Worm (Caenorhabditis elegans) whole organism, L2 larva: ENCODE data around the gene Y6G8.6.

ENCODE experiments used
- C34F6.9 ChIP-seq: fragments of 150-350 bp; optimal IDR thresholded peaks from 2 replicates; lab custom pipeline; 2014; ENCODE audit warnings: missing biosample characterization, missing genetic modification characterization
- F13H6.1 ChIP-seq: sonication (generic microtip); optimal IDR thresholded peaks from 2 replicates; lab custom pipeline; 2016; ENCODE audit warnings: missing genetic modification characterization, missing compliant biosample characterization
- R02D3.7 ChIP-seq: fragments of 150-350 bp; optimal IDR thresholded peaks from 2 replicates; lab custom pipeline; 2014; ENCODE audit warnings: missing biosample characterization, missing genetic modification characterization
- Y55F3AM.14 ChIP-seq: fragments of 200-800 bp; sonication (Bioruptor generic); optimal IDR thresholded peaks from 2 replicates; lab custom pipeline; 2018; ENCODE audit warnings: mild to moderate bottlenecking, missing genetic modification characterization, missing compliant biosample characterization
- ZK546.5 ChIP-seq: sonication (generic microtip); optimal IDR thresholded peaks from 2 replicates; lab custom pipeline; 2017; ENCODE audit warnings: missing biosample characterization, missing genetic modification characterization
- alr-1 ChIP-seq: fragments of 150-350 bp; optimal IDR thresholded peaks from 2 replicates; lab custom pipeline; 2014; ENCODE audit warnings: missing biosample characterization, missing genetic modification characterization
- aly-2 ChIP-seq: fragments of 150-350 bp; optimal IDR thresholded peaks from 2 replicates; lab custom pipeline; 2014; ENCODE audit warnings: missing biosample characterization, missing genetic modification characterization
- ama-1 ChIP-seq: fragments of 150-350 bp; optimal IDR thresholded peaks from 2 replicates; lab custom pipeline; 2018; ENCODE audit warnings: inconsistent platforms
- blmp-1 ChIP-seq: sonication (generic microtip); optimal IDR thresholded peaks from 2 replicates; lab custom pipeline; 2017; ENCODE audit warnings: missing genetic modification characterization, mild to moderate bottlenecking, missing compliant biosample characterization, antibody characterized with exemption, moderate library complexity; ENCODE audit not compliant: insufficient read depth
- ceh-16 ChIP-seq: fragments of 150-350 bp; optimal IDR thresholded peaks from 2 replicates; lab custom pipeline; 2014; ENCODE audit warnings: missing biosample characterization, missing genetic modification characterization
- ceh-82 ChIP-seq: fragments of 150-350 bp; optimal IDR thresholded peaks from 2 replicates; lab custom pipeline; 2014; ENCODE audit warnings: missing biosample characterization, missing genetic modification characterization
- crh-2 ChIP-seq: sonication (generic microtip); optimal IDR thresholded peaks from 2 replicates; lab custom pipeline; 2017; ENCODE audit warnings: missing biosample characterization, missing genetic modification characterization
- dmd-4 ChIP-seq: sonication (generic microtip); optimal IDR thresholded peaks from 2 replicates; lab custom pipeline; 2017; ENCODE audit warnings: missing biosample characterization, missing genetic modification characterization
- egl-27 ChIP-seq: sonication (generic microtip); optimal IDR thresholded peaks from 3 replicates; lab custom pipeline; 2017; ENCODE audit warnings: missing biosample characterization, missing genetic modification reagents, missing genetic modification characterization
- elt-3 ChIP-seq: sonication (generic microtip); optimal IDR thresholded peaks from 2 replicates; lab custom pipeline; 2017; ENCODE audit warnings: missing biosample characterization, missing genetic modification characterization
- fos-1 ChIP-seq: fragments of 150-350 bp; optimal IDR thresholded peaks from 2 replicates; lab custom pipeline; 2014; ENCODE audit warnings: missing biosample characterization, missing genetic modification characterization
- gmeb-1 ChIP-seq: fragments of 150-350 bp; optimal IDR thresholded peaks from 2 replicates; lab custom pipeline; 2014; ENCODE audit warnings: missing biosample characterization, missing genetic modification characterization
- lin-13 ChIP-seq: fragments of 150-350 bp; optimal IDR thresholded peaks from 2 replicates; lab custom pipeline; 2014; ENCODE audit warnings: missing biosample characterization, missing genetic modification reagents, missing genetic modification characterization
- lin-39 ChIP-seq: fragments of 150-350 bp; optimal IDR thresholded peaks from 2 replicates; lab custom pipeline; 2014; ENCODE audit warnings: missing biosample characterization, missing genetic modification reagents, missing genetic modification characterization
- lsy-2 ChIP-seq, 2 experiments: fragments of 150-350 bp in 1 of 2; sonication (generic microtip) in 1 of 2; optimal IDR thresholded peaks; 2 replicates each; lab custom pipeline; 2014 to 2017; ENCODE audit warnings: missing biosample characterization in 2 of 2, missing genetic modification characterization in 2 of 2
- mab-5 ChIP-seq: fragments of 150-350 bp; optimal IDR thresholded peaks from 2 replicates; lab custom pipeline; 2014; ENCODE audit warnings: missing biosample characterization, missing genetic modification characterization
- mbf-1 ChIP-seq: sonication (generic microtip); optimal IDR thresholded peaks from 2 replicates; lab custom pipeline; 2017; ENCODE audit warnings: missing biosample characterization, missing genetic modification characterization
- mdl-1 ChIP-seq, 2 experiments: fragments of 150-350 bp in 1 of 2; sonication (generic microtip) in 1 of 2; optimal IDR thresholded peaks; 2 replicates each; lab custom pipeline; 2017; ENCODE audit warnings: missing biosample characterization in 2 of 2, missing genetic modification characterization in 2 of 2
- nhr-11 ChIP-seq: fragments of 150-350 bp; optimal IDR thresholded peaks from 2 replicates; lab custom pipeline; 2014; ENCODE audit warnings: missing biosample characterization, missing genetic modification characterization
- nhr-12 ChIP-seq: fragments of 150-350 bp; optimal IDR thresholded peaks from 2 replicates; lab custom pipeline; 2014; ENCODE audit warnings: missing biosample characterization, missing genetic modification characterization
- nhr-129 ChIP-seq: fragments of 150-350 bp; optimal IDR thresholded peaks from 2 replicates; lab custom pipeline; 2014; ENCODE audit warnings: missing biosample characterization, missing genetic modification characterization
- nhr-21 ChIP-seq: fragments of 150-350 bp; optimal IDR thresholded peaks from 2 replicates; lab custom pipeline; 2014; ENCODE audit warnings: missing biosample characterization, missing genetic modification characterization
- nhr-23 ChIP-seq: fragments of 150-350 bp; optimal IDR thresholded peaks from 2 replicates; lab custom pipeline; 2014; ENCODE audit warnings: missing biosample characterization, missing genetic modification reagents, missing genetic modification characterization
- nhr-237 ChIP-seq: fragments of 150-350 bp; optimal IDR thresholded peaks from 2 replicates; lab custom pipeline; 2014; ENCODE audit warnings: missing biosample characterization, missing genetic modification characterization
- nhr-25 ChIP-seq: fragments of 150-350 bp; sonication (generic microtip); optimal IDR thresholded peaks from 3 replicates; lab custom pipeline; 2014; ENCODE audit warnings: missing biosample characterization, missing genetic modification characterization
- nhr-77 ChIP-seq: fragments of 150-350 bp; optimal IDR thresholded peaks from 2 replicates; lab custom pipeline; 2014; ENCODE audit warnings: missing biosample characterization, missing genetic modification characterization
- peb-1 ChIP-seq: fragments of 150-350 bp; optimal IDR thresholded peaks from 2 replicates; lab custom pipeline; 2014; ENCODE audit warnings: missing biosample characterization, missing genetic modification characterization
- sem-4 ChIP-seq: fragments of 150-350 bp; optimal IDR thresholded peaks from 2 replicates; lab custom pipeline; 2014; ENCODE audit warnings: missing biosample characterization, missing genetic modification reagents, missing genetic modification characterization
- skn-1 ChIP-seq: sonication (generic microtip); optimal IDR thresholded peaks from 2 replicates; lab custom pipeline; 2017; ENCODE audit warnings: missing biosample characterization, missing genetic modification characterization
- sma-3 ChIP-seq: sonication (generic microtip); optimal IDR thresholded peaks from 2 replicates; lab custom pipeline; 2016; ENCODE audit warnings: missing genetic modification reagents, missing genetic modification characterization, missing compliant biosample characterization
- sma-9 ChIP-seq, 2 experiments: fragments of 150-350 bp in 1 of 2; sonication (generic microtip) in 1 of 2; optimal IDR thresholded peaks; 2 replicates each; lab custom pipeline; 2014 to 2016; ENCODE audit warnings: missing genetic modification characterization in 2 of 2, mild to moderate bottlenecking in 1 of 2, missing biosample characterization in 1 of 2, missing compliant biosample characterization in 1 of 2, missing genetic modification reagents in 1 of 2, moderate library complexity in 1 of 2
- snpc-4 ChIP-seq: fragments of 150-350 bp; optimal IDR thresholded peaks from 2 replicates; lab custom pipeline; 2014; ENCODE audit warnings: missing biosample characterization, missing genetic modification characterization
- unc-39 ChIP-seq: fragments of 150-350 bp; optimal IDR thresholded peaks from 2 replicates; lab custom pipeline; 2014; ENCODE audit warnings: missing biosample characterization, missing genetic modification characterization
- unc-62 ChIP-seq: fragments of 150-350 bp; optimal IDR thresholded peaks from 2 replicates; lab custom pipeline; 2014; ENCODE audit warnings: missing biosample characterization, missing genetic modification reagents, missing genetic modification characterization
- zag-1 ChIP-seq: fragments of 150-350 bp; optimal IDR thresholded peaks from 2 replicates; lab custom pipeline; 2014; ENCODE audit warnings: missing biosample characterization, missing genetic modification characterization
- ztf-1 ChIP-seq: fragments of 200-800 bp; sonication (Bioruptor generic); conservative IDR thresholded peaks from 2 replicates; pipeline ENCODE4 v1.3.6; 2022; ENCODE audit warnings: missing genetic modification characterization, missing compliant biosample characterization
- ztf-11 ChIP-seq: sonication (generic microtip); optimal IDR thresholded peaks from 2 replicates; lab custom pipeline; 2017; ENCODE audit warnings: missing biosample characterization, missing genetic modification characterization
- ztf-4 ChIP-seq: fragments of 150-350 bp; optimal IDR thresholded peaks from 2 replicates; lab custom pipeline; 2014; ENCODE audit warnings: missing biosample characterization, missing genetic modification characterization

Gene Y6G8.6

ce11 chrV:17659228-17659627, 42.5 kb upstream of the Y6G8.6 start, which contains the start of gene fbxa-108:
Gene fbxa-108, minus strand, starts transcription at chrV:17659385.
- no peak for TF ChIP-seq blmp-1 (tag; lab: Kevin White, UChicago)
- no peak for TF ChIP-seq unc-39 (tag; lab: Kevin White, UChicago)
- TF ChIP-seq nhr-25 (tag; lab: Kevin White, UChicago): no peak
- no peak for TF ChIP-seq ztf-1 (GFP tag; lab: Robert Waterston, UW)
- TF ChIP-seq alr-1 (tag; lab: Kevin White, UChicago): no peak
- TF ChIP-seq peb-1 (tag; lab: Kevin White, UChicago): no peak
- TF ChIP-seq egl-27 (tag; lab: Kevin White, UChicago): no peak
- no peak for TF ChIP-seq ZK546.5
- TF ChIP-seq crh-2 (tag; lab: Kevin White, UChicago): peak; percentile 85
- TF ChIP-seq lin-13 (GFP tag; lab: Kevin White, UChicago): no peak
- no peak for TF ChIP-seq nhr-12 (tag; lab: Kevin White, UChicago)
- TF ChIP-seq mab-5 (tag; lab: Kevin White, UChicago): no peak
- TF ChIP-seq nhr-21 (tag; lab: Kevin White, UChicago): no peak
- TF ChIP-seq nhr-11 (tag; lab: Kevin White, UChicago): no peak
- TF ChIP-seq zag-1: no peak
- TF ChIP-seq nhr-77 (tag; lab: Kevin White, UChicago): no peak
- TF ChIP-seq nhr-23: no peak
- no peak for TF ChIP-seq C34F6.9 (tag; lab: Kevin White, UChicago)
- no peak for TF ChIP-seq dmd-4
- TF ChIP-seq Y55F3AM.14: no peak
- TF ChIP-seq lsy-2 (tag; optimal IDR thresholded peaks at IDR 0.05; lab: Kevin White, UChicago): no peak
- peak; percentile 54 for TF ChIP-seq gmeb-1 (tag; lab: Kevin White, UChicago)
- peak; percentile 94 for TF ChIP-seq fos-1 (tag; lab: Kevin White, UChicago)
- TF ChIP-seq sma-9 (GFP tag; optimal IDR thresholded peaks at IDR 0.05; lab: Kevin White, UChicago): peak; percentile 83
- TF ChIP-seq sma-9 (tag; optimal IDR thresholded peaks at IDR 0.05; lab: Kevin White, UChicago): no peak
- no peak for TF ChIP-seq mdl-1 (tag; optimal IDR thresholded peaks at IDR 0.05; lab: Kevin White, UChicago)
- TF ChIP-seq sma-3 (GFP tag; lab: Kevin White, UChicago): peak; percentile 43
- TF ChIP-seq lin-39: no peak
- TF ChIP-seq ceh-16: no peak
- TF ChIP-seq F13H6.1: peak; percentile 48
- TF ChIP-seq nhr-129: no peak
- TF ChIP-seq R02D3.7 (tag; lab: Kevin White, UChicago): no peak
- no peak for TF ChIP-seq ama-1 (lab: Kevin White, UChicago)
- TF ChIP-seq snpc-4: no peak
- no peak for TF ChIP-seq elt-3
- TF ChIP-seq ztf-11 (tag; lab: Kevin White, UChicago): no peak
- no peak for TF ChIP-seq aly-2 (tag; lab: Kevin White, UChicago)
- TF ChIP-seq ztf-4 (tag; lab: Kevin White, UChicago): no peak
- TF ChIP-seq, all 48 proteins: peak for 6

- TF ChIP-seq alr-1 (tag; lab: Kevin White, UChicago) (no peak), ceh-82 (tag; lab: Kevin White, UChicago) (no peak), ama-1 (lab: Kevin White, UChicago) (no peak), nhr-11 (tag; lab: Kevin White, UChicago) (no peak), skn-1 (tag; lab: Kevin White, UChicago) (no peak), nhr-237 (no peak), nhr-23 (no peak), ztf-4 (tag; lab: Kevin White, UChicago) (no peak), blmp-1 (tag; lab: Kevin White, UChicago) (no peak)
- TF ChIP-seq, all 48 proteins: peak for 0
Observed at ce11 chrV:17658824-17659223, 42.1 kb upstream of the Y6G8.6 start.

DNA sequence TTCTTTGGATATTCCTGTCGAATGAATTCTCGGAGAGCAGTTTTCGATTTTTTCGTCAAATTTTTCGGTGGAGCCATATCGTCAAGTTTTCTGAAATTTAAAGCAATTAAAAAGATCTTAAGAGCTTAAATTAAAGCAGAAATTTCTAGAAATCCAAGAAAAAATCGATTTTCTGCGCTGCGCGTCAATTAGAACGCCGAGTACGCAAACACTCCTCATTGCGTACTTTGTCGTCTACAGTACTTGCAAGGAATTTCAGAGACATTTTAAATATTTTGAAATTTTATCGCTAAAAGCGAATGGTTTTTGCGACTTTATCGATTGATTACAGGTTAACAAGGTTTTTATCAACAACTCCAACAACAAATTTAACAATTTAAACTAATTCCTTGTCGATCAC, 38.5 kb upstream of the Y6G8.6 start:
- TF ChIP-seq unc-62 (GFP tag; lab: Kevin White, UChicago) (no peak), elt-3 (no peak), Y55F3AM.14 (no peak), nhr-77 (tag; lab: Kevin White, UChicago) (no peak), peb-1 (tag; lab: Kevin White, UChicago) (no peak), ztf-11 (tag; lab: Kevin White, UChicago) (no peak), ceh-82 (tag; lab: Kevin White, UChicago) (no peak), lin-13 (GFP tag; lab: Kevin White, UChicago) (no peak), mbf-1 (no peak), nhr-11 (tag; lab: Kevin White, UChicago) (no peak), sem-4 (tag; lab: Kevin White, UChicago) (no peak), nhr-23 (no peak), zag-1 (no peak), skn-1 (tag; lab: Kevin White, UChicago) (no peak), ztf-4 (tag; lab: Kevin White, UChicago) (no peak)
